Fruit fly (Drosophila melanogaster): Measurements from ENCODE around the gene CG14270.
A peak's percentile ranks its signal among the peaks of the same experiment; 100 is the strongest.

The CG14270 gene

DNA sequence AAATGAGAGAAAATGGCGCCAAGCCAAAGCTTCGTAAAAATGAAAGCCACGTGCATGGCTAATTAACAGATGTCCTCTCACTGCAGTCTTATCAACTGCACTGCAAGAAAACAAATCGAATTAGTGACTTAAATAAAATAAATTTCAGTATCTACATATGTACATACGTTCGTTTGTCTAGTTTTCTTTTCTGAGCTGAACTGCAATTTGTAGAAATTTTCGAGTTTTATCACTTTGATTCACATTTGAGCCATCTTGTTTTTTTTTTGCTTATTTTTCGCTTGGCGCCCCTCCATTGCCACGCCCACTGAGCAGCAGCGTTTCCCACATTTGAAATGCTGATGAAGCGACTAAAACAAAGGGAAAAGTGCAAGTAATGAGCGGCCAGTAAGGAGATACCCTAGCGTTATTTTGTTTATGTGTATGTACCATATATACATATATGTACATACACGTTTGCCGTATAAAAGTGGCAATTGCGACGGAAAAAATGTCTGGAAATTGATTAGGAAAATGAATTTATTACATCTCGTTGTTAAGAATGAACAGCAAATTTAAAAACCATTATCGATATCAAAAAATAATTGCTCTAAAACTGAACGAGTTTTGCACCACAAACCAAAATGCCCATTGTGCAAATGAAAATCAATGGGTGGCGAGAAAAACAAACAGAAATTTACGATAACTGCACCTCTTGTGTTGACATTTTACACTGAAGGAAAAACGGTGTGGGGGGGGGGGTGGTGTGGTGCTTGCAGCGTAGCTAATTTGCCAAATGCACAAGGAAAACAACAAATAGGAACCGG is 37.3 kb downstream of the CG14270 start:
- peak; percentile 20 for TF ChIP-seq CG8159 (tag; optimal IDR thresholded peaks at IDR 0.05)
- no peak for TF ChIP-seq CG10348 (GFP tag; IDR thresholded peaks at IDR 0.05)
- peak; percentile 19 for TF ChIP-seq CG9948 (tag; optimal IDR thresholded peaks at IDR 0.05)
- TF ChIP-seq CG32121 (GFP tag; IDR thresholded peaks at IDR 0.05): peak; percentile 44; the same call in 1 of the 2 replicates
- no peak for TF ChIP-seq D1 (tag; optimal IDR thresholded peaks at IDR 0.05)
- TF ChIP-seq CG8301 (tag; optimal IDR thresholded peaks at IDR 0.05): peak; percentile 19
- TF ChIP-seq Snoo (tag; optimal IDR thresholded peaks at IDR 0.05): peak; percentile 6
- TF ChIP-seq Ets98B (GFP tag; IDR thresholded peaks at IDR 0.05): no peak; the same call in 1 of the 2 replicates
- peak; percentile 52; the same call in 2 of the 3 replicates for TF ChIP-seq fd96Ca (GFP tag; IDR thresholded peaks at IDR 0.05)
- peak; percentile 58 for TF ChIP-seq CG4496 (GFP tag; IDR thresholded peaks at IDR 0.05)
- TF ChIP-seq rn (GFP tag; IDR thresholded peaks at IDR 0.05): peak; percentile 16; the same call in 1 of the 2 replicates
- peak; percentile 40 for TF ChIP-seq CG14655 (GFP tag; optimal IDR thresholded peaks at IDR 0.05)

DNA sequence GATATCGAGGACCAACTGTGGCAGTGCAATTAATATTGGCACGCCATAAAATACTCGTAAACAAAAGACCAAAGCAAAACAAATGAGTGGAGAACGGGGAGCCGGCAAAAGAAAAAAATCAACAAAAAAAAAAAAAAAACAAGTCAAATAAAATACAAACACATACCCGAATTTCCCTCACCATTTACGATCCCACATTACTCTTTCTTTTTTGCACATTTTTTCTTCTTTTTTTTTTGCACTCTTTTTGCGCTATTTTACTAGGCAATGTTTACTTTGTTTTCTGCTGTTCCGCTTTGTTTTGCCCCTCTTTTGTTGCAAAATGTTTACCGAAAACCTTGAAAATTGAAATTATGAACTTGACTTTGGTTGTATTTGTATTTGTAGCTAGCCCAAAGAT is 38.5 kb downstream of the CG14270 start:
- TF ChIP-seq CG9948 (tag; optimal IDR thresholded peaks at IDR 0.05) (no peak), CG14655 (GFP tag; optimal IDR thresholded peaks at IDR 0.05) (no peak), Ets98B (GFP tag; IDR thresholded peaks at IDR 0.05) (peak; percentile 15; the same call in 1 of the 2 replicates), CG12605 (GFP tag; IDR thresholded peaks at IDR 0.05) (peak; percentile 22; the same call in 1 of the 2 replicates), EcR (GFP tag; optimal IDR thresholded peaks at IDR 0.05) (no peak), gl (tag; optimal IDR thresholded peaks at IDR 0.05) (no peak), CG32121 (GFP tag; IDR thresholded peaks at IDR 0.05) (no peak), Snoo (tag; optimal IDR thresholded peaks at IDR 0.05) (no peak)

DNA sequence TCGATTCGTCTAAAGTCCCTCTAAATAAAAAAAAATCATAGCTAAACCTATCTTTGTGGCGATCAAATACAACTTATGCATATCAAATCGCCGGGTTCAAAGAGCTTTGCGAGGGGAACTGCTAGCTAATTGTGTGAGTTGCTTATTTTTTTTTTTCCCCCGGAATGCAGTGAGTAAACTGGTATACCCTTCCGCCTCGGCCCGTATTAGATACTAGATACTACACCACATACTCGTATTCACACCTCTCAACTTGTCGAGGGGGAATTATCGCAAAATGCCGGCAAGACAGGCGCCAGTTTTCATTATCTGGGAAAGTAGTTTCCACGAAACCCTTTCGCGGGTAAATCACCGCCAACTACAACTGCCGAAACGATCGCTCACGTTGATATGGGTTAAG is 39.0 kb downstream of the CG14270 start:
- TF ChIP-seq CG14655 (GFP tag; optimal IDR thresholded peaks at IDR 0.05) (no peak), rn (GFP tag; IDR thresholded peaks at IDR 0.05) (no peak), CG4496 (GFP tag; IDR thresholded peaks at IDR 0.05) (no peak), CG8159 (tag; optimal IDR thresholded peaks at IDR 0.05) (no peak)

DNA sequence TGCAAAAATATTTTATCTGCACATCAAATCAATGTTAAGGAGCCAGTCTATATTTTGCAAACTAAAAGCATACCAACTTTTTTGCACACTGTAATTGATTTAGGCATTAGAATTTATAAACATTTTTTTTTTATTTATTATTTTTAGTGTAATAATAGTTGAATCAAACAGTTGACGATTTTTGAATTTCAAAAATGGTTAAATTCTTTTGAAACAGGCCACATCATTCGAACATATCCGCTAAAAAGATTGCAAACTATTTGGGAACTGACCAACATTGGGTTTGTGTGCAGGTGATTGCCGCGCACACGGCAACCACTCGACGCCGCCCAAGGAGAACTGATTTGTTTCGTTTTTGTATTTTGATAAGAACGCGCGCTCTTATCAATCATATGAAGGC is 40.4 kb downstream of the CG14270 start:
- TF ChIP-seq Snoo (tag; optimal IDR thresholded peaks at IDR 0.05): peak; percentile 7
- no peak for TF ChIP-seq Ets98B (GFP tag; IDR thresholded peaks at IDR 0.05)
- no peak for TF ChIP-seq CG8159 (tag; optimal IDR thresholded peaks at IDR 0.05)

DNA sequence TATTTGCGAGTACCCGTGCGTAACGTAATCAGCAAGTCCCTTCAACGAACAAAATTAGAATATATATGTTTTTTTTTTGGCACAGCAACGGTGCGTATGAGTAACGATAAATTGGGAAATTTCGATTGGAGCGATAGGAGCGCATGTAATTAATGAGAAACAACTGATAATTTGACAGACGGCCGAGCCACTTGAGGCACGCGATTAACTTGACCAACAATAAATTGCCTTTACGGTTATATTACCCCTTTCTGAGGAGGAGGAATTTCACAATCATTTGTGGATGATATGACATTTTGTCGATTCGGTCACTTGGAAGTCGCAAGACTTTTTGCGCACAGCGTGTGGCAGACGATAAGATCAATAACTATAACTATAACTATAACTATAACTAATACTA is 41.3 kb downstream of the CG14270 start:
- TF ChIP-seq Pif1B (GFP tag; optimal IDR thresholded peaks at IDR 0.05) (no peak), CG10348 (GFP tag; IDR thresholded peaks at IDR 0.05) (no peak), CG9948 (tag; optimal IDR thresholded peaks at IDR 0.05) (no peak), Pif1A (GFP tag; optimal IDR thresholded peaks at IDR 0.05) (no peak), CG4496 (GFP tag; IDR thresholded peaks at IDR 0.05) (no peak), CG8159 (tag; optimal IDR thresholded peaks at IDR 0.05) (no peak), CG13204 (GFP tag; optimal IDR thresholded peaks at IDR 0.05) (no peak), CG34367 (tag; optimal IDR thresholded peaks at IDR 0.05) (no peak), rn (GFP tag; IDR thresholded peaks at IDR 0.05) (no peak), CG14655 (GFP tag; optimal IDR thresholded peaks at IDR 0.05) (no peak), CG17806 (tag; optimal IDR thresholded peaks at IDR 0.05) (no peak), CG15710 (tag; optimal IDR thresholded peaks at IDR 0.05) (no peak), fd96Ca (GFP tag; IDR thresholded peaks at IDR 0.05) (no peak), CG32121 (GFP tag; IDR thresholded peaks at IDR 0.05) (no peak), Ets98B (GFP tag; IDR thresholded peaks at IDR 0.05) (no peak), CG12605 (GFP tag; IDR thresholded peaks at IDR 0.05) (no peak), EcR (GFP tag; optimal IDR thresholded peaks at IDR 0.05) (no peak), CG8301 (tag; optimal IDR thresholded peaks at IDR 0.05) (no peak)

DNA sequence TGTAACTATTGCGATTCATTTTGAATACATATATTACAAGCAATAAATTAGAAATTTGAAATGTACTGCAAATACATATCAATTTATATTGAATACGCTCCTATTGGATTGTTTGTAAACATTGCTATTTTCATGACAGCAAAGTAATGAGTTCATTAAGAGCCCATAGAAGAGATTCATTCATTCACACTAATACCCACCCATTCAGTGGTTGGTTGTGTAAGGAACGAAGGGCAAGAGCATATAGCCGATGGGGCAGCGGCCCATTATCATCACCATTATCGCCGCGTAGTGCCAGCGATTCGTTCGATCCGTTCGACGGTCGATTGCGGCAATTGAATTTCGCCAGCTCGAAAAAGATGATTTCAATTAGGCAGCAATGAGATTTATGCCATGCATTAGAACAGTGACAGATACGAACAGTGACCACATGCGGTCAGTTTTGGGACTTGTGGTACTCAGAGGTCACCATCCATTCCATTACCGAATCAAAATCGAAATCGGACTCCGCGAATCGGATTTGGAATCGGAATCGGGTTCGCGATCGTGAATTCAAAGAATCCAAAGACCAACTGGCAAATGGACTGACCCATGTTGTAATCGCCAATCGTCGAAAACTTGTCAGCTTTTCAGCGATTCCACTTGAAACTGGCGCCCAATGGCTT is 42.5 kb downstream of the CG14270 start:
- TF ChIP-seq CG34367 (tag; optimal IDR thresholded peaks at IDR 0.05) (no peak), CG14655 (GFP tag; optimal IDR thresholded peaks at IDR 0.05) (no peak), Pif1A (GFP tag; optimal IDR thresholded peaks at IDR 0.05) (no peak), CG10348 (GFP tag; IDR thresholded peaks at IDR 0.05) (no peak), CG9948 (tag; optimal IDR thresholded peaks at IDR 0.05) (no peak), CG15710 (tag; optimal IDR thresholded peaks at IDR 0.05) (no peak), CG4496 (GFP tag; IDR thresholded peaks at IDR 0.05) (no peak), CG8301 (tag; optimal IDR thresholded peaks at IDR 0.05) (no peak), CG13204 (GFP tag; optimal IDR thresholded peaks at IDR 0.05) (no peak), EcR (GFP tag; optimal IDR thresholded peaks at IDR 0.05) (no peak), CG17806 (tag; optimal IDR thresholded peaks at IDR 0.05) (no peak), Ets98B (GFP tag; IDR thresholded peaks at IDR 0.05) (no peak), CG12605 (GFP tag; IDR thresholded peaks at IDR 0.05) (no peak), Pif1B (GFP tag; optimal IDR thresholded peaks at IDR 0.05) (no peak), gl (tag; optimal IDR thresholded peaks at IDR 0.05) (no peak)
